Worm (Caenorhabditis elegans): ENCODE measurements around the gene fbxa-48.

DNA sequence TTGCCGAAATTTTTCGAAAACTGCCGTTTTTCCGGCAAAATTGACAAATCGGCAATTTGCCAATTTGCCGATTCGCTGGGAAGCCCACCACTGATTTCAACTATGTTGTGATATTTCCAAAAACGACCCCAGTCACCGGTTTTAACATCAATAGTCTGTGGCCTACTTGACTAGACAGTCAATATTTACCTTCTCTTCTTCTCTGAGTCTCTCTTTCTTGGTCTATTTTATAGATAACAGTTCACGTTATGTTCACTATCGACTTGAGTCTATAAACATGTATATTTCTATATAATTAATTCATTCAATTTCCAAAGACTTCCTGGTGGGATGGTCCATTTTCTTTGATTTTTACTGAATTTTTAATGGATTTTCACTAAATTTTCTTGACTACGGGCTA, 22.8 kb upstream of the fbxa-48 start:
- TF ChIP-seq lin-13 (GFP tag; optimal IDR thresholded peaks at IDR 0.05) = no peak
- no peak for TF ChIP-seq unc-39 (tag; optimal IDR thresholded peaks at IDR 0.05)

All from whole organism, L2 larva.